Worm (Caenorhabditis elegans): ENCODE data around the gene C34C12.2.

Gene C34C12.2

DNA sequence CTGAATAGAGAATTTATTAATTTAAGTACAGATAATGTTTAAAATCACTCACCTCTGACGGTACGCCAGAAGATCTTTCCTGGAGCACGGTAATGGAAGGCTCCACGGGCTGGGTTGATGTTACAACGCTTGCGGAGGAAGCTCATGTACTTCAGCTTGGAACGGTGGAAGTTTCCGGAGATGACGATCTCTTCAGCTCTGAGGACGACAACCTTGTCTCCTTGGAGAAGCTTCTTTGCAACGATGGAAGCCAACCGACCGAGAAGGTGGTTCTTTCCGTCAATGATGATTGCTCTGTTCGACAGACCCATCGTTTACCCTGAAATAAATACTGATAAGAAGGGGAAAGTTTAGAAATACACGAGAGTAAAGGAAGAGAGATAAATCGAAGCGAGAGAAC is 49.7 kb downstream of the C34C12.2 start, which contains the start of gene rpl-16 (continued):
- no peak for TF ChIP-seq cebp-1 (GFP tag; IDR thresholded peaks at IDR 0.05)
- TF ChIP-seq cebp-1 (tag; optimal IDR thresholded peaks at IDR 0.05) = peak; percentile 22
- peak; percentile 38 for TF ChIP-seq F49E8.2 (tag; optimal IDR thresholded peaks at IDR 0.05; ENCODE audit: insufficient read depth)
- TF ChIP-seq pbrm-1 (GFP tag; IDR thresholded peaks at IDR 0.05) = peak; percentile 31
- no peak for TF ChIP-seq bed-1 (GFP tag; IDR thresholded peaks at IDR 0.05)
- TF ChIP-seq C17E4.6 (GFP tag; IDR thresholded peaks at IDR 0.05) = no peak
- TF ChIP-seq ztf-22 (GFP tag; optimal IDR thresholded peaks at IDR 0.05) = no peak
- TF ChIP-seq tbp1 (GFP tag; optimal IDR thresholded peaks at IDR 0.05) = peak; percentile 9
- peak; percentile 66; the same call in 1 of the 2 replicates for TF ChIP-seq hsf-1 (GFP tag; IDR thresholded peaks at IDR 0.05)
- TF ChIP-seq xnd-1 (tag; optimal IDR thresholded peaks at IDR 0.05) = no peak
- TF ChIP-seq F55B11.4 (tag; optimal IDR thresholded peaks at IDR 0.05; ENCODE audit: borderline replicate concordance, insufficient read depth) = no peak
- no peak for TF ChIP-seq F10E7.11 (tag; optimal IDR thresholded peaks at IDR 0.05)
- TF ChIP-seq egrh-3 (GFP tag; IDR thresholded peaks at IDR 0.05) = no peak
- no peak for TF ChIP-seq let-607 (tag; optimal IDR thresholded peaks at IDR 0.05)
- no peak for TF ChIP-seq chd-7 (tag; optimal IDR thresholded peaks at IDR 0.05)
- peak; percentile 62; the same call in 1 of the 2 replicates for TF ChIP-seq egl-18 (GFP tag; IDR thresholded peaks at IDR 0.05)
- TF ChIP-seq lin-35 (GFP tag; optimal IDR thresholded peaks at IDR 0.05) = no peak
- no peak for TF ChIP-seq Y79H2A.3 (GFP tag; conservative IDR thresholded peaks at IDR 0.05)
- peak; percentile 70 for TF ChIP-seq Y53G8AR.9 (GFP tag; conservative IDR thresholded peaks at IDR 0.05)
- TF ChIP-seq athp-1 (tag; optimal IDR thresholded peaks at IDR 0.05) = no peak
- no peak for TF ChIP-seq ceh-27 (GFP tag; optimal IDR thresholded peaks at IDR 0.05)
- peak; percentile 17; the same call in 1 of the 2 replicates for TF ChIP-seq hmg-1.2 (GFP tag; IDR thresholded peaks at IDR 0.05)
- peak; percentile 46 for TF ChIP-seq mcd-1 (GFP tag; IDR thresholded peaks at IDR 0.05)
- TF ChIP-seq F22D6.2 (tag; optimal IDR thresholded peaks at IDR 0.05) = no peak
- TF ChIP-seq let-526 (GFP tag; IDR thresholded peaks at IDR 0.05) = no peak
- TF ChIP-seq nfya-2 (GFP tag; IDR thresholded peaks at IDR 0.05) = no peak

DNA sequence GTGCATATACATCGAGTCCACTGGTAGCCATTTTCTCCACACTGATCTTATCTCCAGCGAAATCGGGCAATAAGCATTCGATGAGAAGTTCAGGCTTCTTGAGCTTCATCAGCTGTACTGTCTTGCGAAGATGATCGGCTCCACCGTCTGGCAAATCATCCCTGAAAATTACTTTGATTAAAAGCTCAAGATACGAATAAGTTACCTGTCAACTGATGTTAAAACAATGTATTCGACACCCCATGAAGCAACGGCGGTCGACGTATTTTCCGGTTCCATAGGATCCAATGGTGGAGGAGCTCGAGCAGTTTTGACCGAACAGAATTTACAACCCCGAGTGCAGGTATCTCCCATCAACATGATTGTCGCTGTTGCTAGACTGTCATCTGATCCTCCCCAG is 50.7 kb downstream of the C34C12.2 start:
- TF ChIP-seq egl-18 (GFP tag; IDR thresholded peaks at IDR 0.05) = no peak
- TF ChIP-seq egl-44 (GFP tag; IDR thresholded peaks at IDR 0.05) = peak; percentile 32; the same call in 1 of the 2 replicates
- no peak for TF ChIP-seq lin-40 (tag; optimal IDR thresholded peaks at IDR 0.05)
- no peak for TF ChIP-seq mes-4 (tag; optimal IDR thresholded peaks at IDR 0.05)

DNA sequence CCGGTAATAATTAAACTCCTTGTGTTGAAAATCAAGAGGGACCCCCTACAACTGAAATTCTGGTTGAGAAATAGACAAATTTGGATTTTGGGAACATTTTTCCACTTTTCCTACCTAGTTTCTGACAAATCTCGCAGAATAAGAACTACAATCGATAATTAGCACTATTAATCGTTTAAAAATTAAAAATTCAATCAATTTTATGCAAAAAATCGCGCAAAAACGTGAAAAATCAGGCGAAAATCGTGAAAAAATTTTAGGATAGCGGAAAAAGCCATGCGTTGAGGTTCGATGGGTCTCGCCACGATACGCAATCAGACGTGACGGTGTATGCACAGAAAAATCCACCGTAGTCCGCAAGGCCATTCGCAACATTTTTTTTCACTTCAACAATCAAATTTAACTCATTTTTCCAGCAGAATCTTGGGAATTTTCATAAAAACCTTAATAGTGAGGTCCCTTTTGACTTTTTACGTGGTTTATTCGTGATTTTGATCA is 51.5 kb downstream of the C34C12.2 start, which contains the start of gene lias-1:
Gene lias-1 (minus strand): TSS at position 51 of the 498 bp plus-strand sequence.
- TF ChIP-seq lsy-27 (tag; optimal IDR thresholded peaks at IDR 0.05; ENCODE audit: borderline replicate concordance, insufficient read depth) = no peak
- peak; percentile 52 for TF ChIP-seq ceh-91 (GFP tag; IDR thresholded peaks at IDR 0.05)
- no peak for TF ChIP-seq hlh-26 (GFP tag; conservative IDR thresholded peaks at IDR 0.05)
- peak; percentile 69 for TF ChIP-seq lin-54 (GFP tag; optimal IDR thresholded peaks at IDR 0.05)
- no peak for TF ChIP-seq mel-28 (tag; optimal IDR thresholded peaks at IDR 0.05; ENCODE audit: borderline replicate concordance)
- no peak for TF ChIP-seq lin-26 (GFP tag; IDR thresholded peaks at IDR 0.05)
- TF ChIP-seq attf-5 (GFP tag; optimal IDR thresholded peaks at IDR 0.05) = peak; percentile 82
- TF ChIP-seq snpc-1.1 (tag; optimal IDR thresholded peaks at IDR 0.05; ENCODE audit: insufficient read depth) = peak; percentile 14
- peak; percentile 60 for TF ChIP-seq efl-1 (GFP tag; optimal IDR thresholded peaks at IDR 0.05)
- peak in 1 of 3 experiments; percentile 68 for TF ChIP-seq lin-35 (GFP tag; optimal IDR thresholded peaks at IDR 0.05)
- no peak for TF ChIP-seq ztf-28 (GFP tag; IDR thresholded peaks at IDR 0.05)
- TF ChIP-seq let-526 (GFP tag; IDR thresholded peaks at IDR 0.05) = no peak
- peak; percentile 75 for TF ChIP-seq dox-1 (GFP tag; IDR thresholded peaks at IDR 0.05)
- no peak for TF ChIP-seq egl-44 (GFP tag; IDR thresholded peaks at IDR 0.05)
- TF ChIP-seq lag-1 (GFP tag; IDR thresholded peaks at IDR 0.05) = no peak
- TF ChIP-seq sea-2 (GFP tag; IDR thresholded peaks at IDR 0.05) = no peak
- no peak for TF ChIP-seq akir-1 (GFP tag; optimal IDR thresholded peaks at IDR 0.05)
- peak; percentile 55; the same call in 1 of the 2 replicates for TF ChIP-seq D2030.7 (GFP tag; IDR thresholded peaks at IDR 0.05)
- peak; percentile 89 for TF ChIP-seq F23B12.7 (tag; optimal IDR thresholded peaks at IDR 0.05; ENCODE audit: insufficient read depth)
- TF ChIP-seq F22D6.2 (tag; optimal IDR thresholded peaks at IDR 0.05) = peak; percentile 7
- peak; percentile 69 for TF ChIP-seq hmg-1.2 (GFP tag; IDR thresholded peaks at IDR 0.05)

Data from whole organism, young adult.